Worm (Caenorhabditis elegans): Measurements from ENCODE around the gene vps-60.

The vps-60 gene

ce11 chrV:8599192-8599591, 6.7 kb downstream of the vps-60 start, which contains the start of gene F41E6.7:
Gene F41E6.7 (minus strand): TSS chrV:8599292.
- TF ChIP-seq hif-1 (tag; optimal IDR thresholded peaks at IDR 0.05) (no peak), Y5F2A.4 (GFP tag; optimal IDR thresholded peaks at IDR 0.05) (no peak), sdz-12 (GFP tag; optimal IDR thresholded peaks at IDR 0.05) (no peak), T20F7.1 (GFP tag; optimal IDR thresholded peaks at IDR 0.05) (no peak)

ce11 chrV:8594105-8594964, 11.6 kb downstream of the vps-60 start, which contains the start of gene tag-196:
Gene tag-196 (plus strand): TSS chrV:8594914.
- TF ChIP-seq nhr-11 (tag; optimal IDR thresholded peaks at IDR 0.05) (peak; percentile 68), hlh-11 (tag; optimal IDR thresholded peaks at IDR 0.05) (peak; percentile 70), lin-39 (tag; optimal IDR thresholded peaks at IDR 0.05) (no peak), nhr-25 (tag; optimal IDR thresholded peaks at IDR 0.05; ENCODE audit: borderline replicate concordance, insufficient read depth) (no peak), snpc-1.2 (GFP tag; IDR thresholded peaks at IDR 0.05) (no peak), lsy-2 (tag; optimal IDR thresholded peaks at IDR 0.05) (peak in 1 of 2 experiments; percentile 14), ama-1 (optimal IDR thresholded peaks at IDR 0.05) (no peak), daf-12 (tag; optimal IDR thresholded peaks at IDR 0.05) (no peak), pqm-1 (tag; optimal IDR thresholded peaks at IDR 0.05) (no peak), F26F4.8 (GFP tag; conservative IDR thresholded peaks at IDR 0.05) (no peak), lin-29 (GFP tag; IDR thresholded peaks at IDR 0.05) (no peak), D1046.2 (GFP tag; IDR thresholded peaks at IDR 0.05) (no peak), nhr-6 (tag; optimal IDR thresholded peaks at IDR 0.05) (no peak), hlh-30 (tag; optimal IDR thresholded peaks at IDR 0.05; ENCODE audit: insufficient read depth) (peak; percentile 92), mdl-1 (tag; optimal IDR thresholded peaks at IDR 0.05) (no peak), dmd-6 (GFP tag; IDR thresholded peaks at IDR 0.05) (no peak), ceh-32 (tag; optimal IDR thresholded peaks at IDR 0.05; ENCODE audit: poor library complexity) (no peak), nhr-102 (tag; optimal IDR thresholded peaks at IDR 0.05) (no peak), unc-62 (GFP tag; optimal IDR thresholded peaks at IDR 0.05 in 1 of 2) (peak in 1 of 2 experiments; percentile 77), unc-62 (tag; optimal IDR thresholded peaks at IDR 0.05) (no peak), hmg-1.1 (GFP tag; IDR thresholded peaks at IDR 0.05) (0 out of 2 replicates have a peak, but pooled peaks have one; percentile 17), rbr-2 (tag; optimal IDR thresholded peaks at IDR 0.05) (no peak), snpc-4 (tag; optimal IDR thresholded peaks at IDR 0.05) (no peak), ztf-11 (tag; optimal IDR thresholded peaks at IDR 0.05) (no peak), nhr-28 (tag; optimal IDR thresholded peaks at IDR 0.05) (peak; percentile 12), lin-13 (GFP tag; optimal IDR thresholded peaks at IDR 0.05) (no peak), aha-1 (tag) (peak; percentile 89), Y75B8A.6 (GFP tag; IDR thresholded peaks at IDR 0.05) (no peak), daf-16 (GFP tag; optimal IDR thresholded peaks at IDR 0.05) (peak in 1 of 2 experiments; percentile 44), daf-16 (tag; optimal IDR thresholded peaks at IDR 0.05) (no peak), zfp-3 (GFP tag; conservative IDR thresholded peaks at IDR 0.05) (no peak)

- TF ChIP-seq ceh-62 (tag; optimal IDR thresholded peaks at IDR 0.05) (no peak), fkh-10 (GFP tag; optimal IDR thresholded peaks at IDR 0.05) (peak; percentile 57), T26A8.4 (GFP tag; IDR thresholded peaks at IDR 0.05) (no peak)
Observed at ce11 chrV:8592691-8593307, 13.1 kb downstream of the vps-60 start.
